Fruit fly (Drosophila melanogaster) whole organism, adult: ENCODE measurements around the gene wdb.

Source experiments
- CG11617 ChIP-seq: fragments of 200-800 bp; sonication (Bioruptor generic); optimal IDR thresholded peaks from 2 replicates; lab custom pipeline; 2017; ENCODE audit warnings: mild to moderate bottlenecking, missing biosample characterization, missing genetic modification reagents, missing genetic modification characterization
- CG33017 ChIP-seq: fragments of 200-800 bp; sonication (Bioruptor generic); optimal IDR thresholded peaks from 2 replicates; lab custom pipeline; 2018; ENCODE audit warnings: missing biosample characterization, mild to moderate bottlenecking, missing genetic modification characterization, moderate library complexity
- CG5204 ChIP-seq: fragments of 200-800 bp; sonication (Bioruptor generic); optimal IDR thresholded peaks from 2 replicates; lab custom pipeline; 2016; ENCODE audit warnings: missing biosample characterization, missing genetic modification characterization
- Crg-1 ChIP-seq: fragments of 200-800 bp; sonication (Bioruptor generic); optimal IDR thresholded peaks from 2 replicates; lab custom pipeline; 2016; ENCODE audit warnings: missing biosample characterization, missing genetic modification characterization
- Hr96 ChIP-seq: fragments of 200-800 bp; sonication (Bioruptor generic); optimal IDR thresholded peaks from 2 replicates; lab custom pipeline; 2016; ENCODE audit warnings: missing biosample characterization, missing genetic modification characterization
- bab1 ChIP-seq: fragments of 200-800 bp; sonication (Bioruptor generic); optimal IDR thresholded peaks from 3 replicates; lab custom pipeline; 2019; ENCODE audit warnings: missing biosample characterization, mild to moderate bottlenecking, missing genetic modification characterization, moderate library complexity
- cic ChIP-seq: fragments of 200-800 bp; sonication (Bioruptor generic); optimal IDR thresholded peaks from 2 replicates; lab custom pipeline; 2017; ENCODE audit warnings: missing biosample characterization, mild to moderate bottlenecking, missing genetic modification characterization, moderate library complexity
- kay ChIP-seq: fragments of 200-800 bp; sonication (Bioruptor generic); peaks from one replicate; lab custom pipeline; 2016; ENCODE audit warnings: missing biosample characterization, missing genetic modification characterization, borderline replicate concordance

DNA sequence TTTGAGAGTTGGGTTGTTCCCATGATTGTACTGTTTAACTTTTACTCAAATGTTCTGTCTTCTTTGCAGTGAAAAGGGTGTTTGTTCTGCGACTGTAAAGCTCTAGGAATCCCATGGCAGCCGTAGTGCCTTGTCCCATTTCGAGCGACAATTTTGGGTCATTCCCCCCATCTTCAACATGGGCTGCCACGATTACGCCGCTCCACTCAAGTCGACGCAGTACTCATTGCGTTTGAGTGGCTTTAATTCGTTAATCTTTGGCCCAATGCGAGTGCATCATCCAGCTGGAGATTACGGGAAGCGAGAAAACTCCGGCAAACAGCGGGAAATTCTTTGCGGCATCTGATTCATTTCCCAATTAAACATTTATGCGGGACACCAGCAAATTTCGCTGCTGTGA is 25.6 kb downstream of the wdb start:
- TF ChIP-seq cic (GFP tag; lab: Kevin White, UChicago), result no peak
- no peak for TF ChIP-seq Crg-1 (GFP tag; lab: Kevin White, UChicago)
- no peak for TF ChIP-seq CG33017 (tag; lab: Kevin White, UChicago)
- TF ChIP-seq Hr96, result no peak
- TF ChIP-seq bab1 (GFP tag; lab: Kevin White, UChicago), result no peak
- TF ChIP-seq kay (GFP tag; lab: Kevin White, UChicago), result no peak
- no peak for TF ChIP-seq CG5204 (GFP tag; lab: Kevin White, UChicago)
- no peak for TF ChIP-seq CG11617 (GFP tag; lab: Kevin White, UChicago)
